Worm (Caenorhabditis elegans) whole organism, L1 larva: ENCODE data around the gene C17H11.2.

Experiments
- C04F5.9 ChIP-seq: sonication (generic microtip); optimal IDR thresholded peaks from 2 replicates; lab custom pipeline; 2016; ENCODE audit warnings: missing genetic modification characterization, missing compliant biosample characterization
- alr-1 ChIP-seq: fragments of 200-800 bp; sonication (Bioruptor generic); optimal IDR thresholded peaks from 2 replicates; lab custom pipeline; 2018; ENCODE audit warnings: borderline replicate concordance, mild to moderate bottlenecking, missing genetic modification characterization, missing compliant biosample characterization
- ama-1 ChIP-seq: fragments of 150-350 bp; optimal IDR thresholded peaks from 2 replicates; lab custom pipeline; 2014
- blmp-1 ChIP-seq: fragments of 150-350 bp; optimal IDR thresholded peaks from 2 replicates; lab custom pipeline; 2014; ENCODE audit warnings: missing biosample characterization, missing genetic modification characterization
- ceh-8 ChIP-seq: fragments of 200-800 bp; sonication (Bioruptor generic); optimal IDR thresholded peaks from 2 replicates; lab custom pipeline; 2018; ENCODE audit warnings: mild to moderate bottlenecking, missing genetic modification characterization, moderate library complexity, missing compliant biosample characterization
- ceh-82 ChIP-seq, 3 experiments: fragments of 150-350 bp in 1 of 3; sonication (generic microtip) in 2 of 3; optimal IDR thresholded peaks; 2 replicates each; lab custom pipeline; 2014 to 2017; ENCODE audit warnings: missing biosample characterization in 3 of 3, missing genetic modification characterization in 3 of 3
- dpl-1 ChIP-seq, 3 experiments: fragments of 150-350 bp in 2 of 3; sonication (generic microtip) in 1 of 3; optimal IDR thresholded peaks; 2 replicates each; lab custom pipeline; 2014 to 2017; ENCODE audit warnings: missing biosample characterization in 3 of 3, missing genetic modification characterization in 3 of 3, missing genetic modification reagents in 3 of 3
- dsc-1 ChIP-seq: sonication (generic microtip); optimal IDR thresholded peaks from 2 replicates; lab custom pipeline; 2016; ENCODE audit warnings: mild to moderate bottlenecking, missing genetic modification characterization, missing compliant biosample characterization
- efl-1 ChIP-seq, 4 experiments: fragments of 150-350 bp; optimal IDR thresholded peaks in 3 of 4; peaks in 1 of 4; 1 replicate in 1 of 4; 2 replicates in 3 of 4; lab custom pipeline; 2014; ENCODE audit warnings: missing biosample characterization in 2 of 4, missing genetic modification characterization in 2 of 4, missing genetic modification reagents in 2 of 4
- egl-27 ChIP-seq, 2 experiments: fragments of 150-350 bp in 1 of 2; sonication (generic microtip); optimal IDR thresholded peaks; 3 replicates each; lab custom pipeline; 2017 to 2018; ENCODE audit warnings: missing biosample characterization in 2 of 2, missing genetic modification characterization in 2 of 2, missing genetic modification reagents in 2 of 2
- elt-2 ChIP-seq: sonication (generic microtip); optimal IDR thresholded peaks from 2 replicates; lab custom pipeline; 2016; ENCODE audit warnings: missing genetic modification characterization, mild to moderate bottlenecking, inconsistent platforms, missing compliant biosample characterization, missing genetic modification reagents
- fkh-10 ChIP-seq: sonication (generic microtip); optimal IDR thresholded peaks from 2 replicates; lab custom pipeline; 2017; ENCODE audit warnings: missing biosample characterization, missing genetic modification reagents, missing genetic modification characterization
- fkh-8 ChIP-seq: sonication (generic microtip); optimal IDR thresholded peaks from 2 replicates; lab custom pipeline; 2016; ENCODE audit warnings: mild to moderate bottlenecking, missing genetic modification characterization, missing compliant biosample characterization
- fos-1 ChIP-seq: fragments of 150-350 bp; optimal IDR thresholded peaks from 2 replicates; lab custom pipeline; 2014; ENCODE audit warnings: missing biosample characterization, missing genetic modification characterization
- grh-1 ChIP-seq: fragments of 200-800 bp; sonication (Bioruptor generic); IDR thresholded peaks from 2 replicates; pipeline ENCODE4 v1.3.6; 2022; ENCODE audit warnings: missing genetic modification reagents, missing genetic modification characterization, missing compliant biosample characterization
- hlh-17 ChIP-seq: fragments of 200-800 bp; sonication (Bioruptor generic); optimal IDR thresholded peaks from 2 replicates; lab custom pipeline; 2018; ENCODE audit warnings: missing genetic modification characterization, mild to moderate bottlenecking, missing compliant biosample characterization, moderate library complexity, borderline replicate concordance
- hpl-2 ChIP-seq: fragments of 150-350 bp; optimal IDR thresholded peaks from 2 replicates; lab custom pipeline; 2014; ENCODE audit warnings: missing biosample characterization, missing genetic modification reagents, missing genetic modification characterization
- irx-1 ChIP-seq: sonication (generic microtip); optimal IDR thresholded peaks from 2 replicates; lab custom pipeline; 2016; ENCODE audit warnings: missing genetic modification characterization, missing compliant biosample characterization
- isw-1 ChIP-seq: fragments of 200-800 bp; sonication (Bioruptor generic); IDR thresholded peaks from 2 replicates; pipeline ENCODE4 v1.3.6; 2022; ENCODE audit warnings: missing genetic modification characterization, missing compliant biosample characterization
- jun-1 ChIP-seq: fragments of 150-350 bp; optimal IDR thresholded peaks from 2 replicates; lab custom pipeline; 2014; ENCODE audit warnings: missing biosample characterization, missing genetic modification reagents, missing genetic modification characterization
- lin-13 ChIP-seq: fragments of 150-350 bp; optimal IDR thresholded peaks from 2 replicates; lab custom pipeline; 2014; ENCODE audit warnings: missing biosample characterization, missing genetic modification reagents, missing genetic modification characterization
- lin-14 ChIP-seq: fragments of 200-800 bp; sonication (Bioruptor generic); optimal IDR thresholded peaks from 2 replicates; lab custom pipeline; 2018; ENCODE audit warnings: mild to moderate bottlenecking, missing genetic modification characterization, moderate library complexity, missing compliant biosample characterization
- lin-15B ChIP-seq: fragments of 150-350 bp; sonication (generic microtip); optimal IDR thresholded peaks from 3 replicates; lab custom pipeline; 2014; ENCODE audit warnings: missing biosample characterization, missing genetic modification characterization
- lin-35 ChIP-seq, 2 experiments: fragments of 150-350 bp; optimal IDR thresholded peaks; 2 replicates each; lab custom pipeline; 2014; ENCODE audit warnings: missing biosample characterization in 2 of 2, missing genetic modification characterization in 2 of 2, missing genetic modification reagents in 2 of 2
- mab-9 ChIP-seq: fragments of 200-800 bp; sonication (Bioruptor generic); IDR thresholded peaks from 2 replicates; pipeline ENCODE4 v1.3.6; 2022; ENCODE audit warnings: missing genetic modification reagents, missing genetic modification characterization, missing compliant biosample characterization
- mdl-1 ChIP-seq, 2 experiments: fragments of 150-350 bp; optimal IDR thresholded peaks; 2 replicates each; lab custom pipeline; 2014 to 2017; ENCODE audit warnings: missing biosample characterization in 2 of 2, missing genetic modification characterization in 2 of 2, inconsistent platforms in 1 of 2
- mef-2 ChIP-seq: fragments of 150-350 bp; optimal IDR thresholded peaks from 2 replicates; lab custom pipeline; 2014; ENCODE audit warnings: missing biosample characterization, missing genetic modification characterization
- mep-1 ChIP-seq: fragments of 150-350 bp; optimal IDR thresholded peaks from 2 replicates; lab custom pipeline; 2014; ENCODE audit warnings: missing biosample characterization, missing genetic modification characterization
- nhr-11 ChIP-seq: fragments of 150-350 bp; optimal IDR thresholded peaks from 2 replicates; lab custom pipeline; 2014; ENCODE audit warnings: missing biosample characterization, missing genetic modification characterization
- nhr-19 ChIP-seq: fragments of 200-800 bp; sonication (Bioruptor generic); conservative IDR thresholded peaks from 2 replicates; pipeline ENCODE4 v1.3.6; 2022; ENCODE audit warnings: missing genetic modification characterization, missing compliant biosample characterization
- nhr-237 ChIP-seq: fragments of 150-350 bp; optimal IDR thresholded peaks from 2 replicates; lab custom pipeline; 2014; ENCODE audit warnings: missing biosample characterization, missing genetic modification characterization
- nhr-47 ChIP-seq: sonication (generic microtip); optimal IDR thresholded peaks from 2 replicates; lab custom pipeline; 2016; ENCODE audit warnings: mild to moderate bottlenecking, missing genetic modification characterization, moderate library complexity, missing compliant biosample characterization
- nhr-85 ChIP-seq: sonication (generic microtip); peaks from one replicate; lab custom pipeline; 2016; ENCODE audit warnings: missing genetic modification characterization, inconsistent platforms, missing compliant biosample characterization
- nhr-90 ChIP-seq: sonication (generic microtip); optimal IDR thresholded peaks from 2 replicates; lab custom pipeline; 2016; ENCODE audit warnings: mild to moderate bottlenecking, missing genetic modification characterization, missing compliant biosample characterization; ENCODE audit not compliant: poor library complexity
- pax-3 ChIP-seq: fragments of 200-800 bp; sonication (Bioruptor generic); optimal IDR thresholded peaks from 2 replicates; lab custom pipeline; 2018; ENCODE audit warnings: mild to moderate bottlenecking, missing genetic modification characterization, moderate library complexity, missing compliant biosample characterization
- rnt-1 ChIP-seq: sonication (generic microtip); optimal IDR thresholded peaks from 2 replicates; lab custom pipeline; 2016; ENCODE audit warnings: mild to moderate bottlenecking, missing genetic modification characterization, moderate library complexity, missing compliant biosample characterization
- snpc-4 ChIP-seq: fragments of 150-350 bp; optimal IDR thresholded peaks from 2 replicates; lab custom pipeline; 2014; ENCODE audit warnings: missing biosample characterization, missing genetic modification characterization
- snu-23 ChIP-seq: sonication (generic microtip); optimal IDR thresholded peaks from 2 replicates; lab custom pipeline; 2016; ENCODE audit warnings: missing genetic modification characterization, missing compliant biosample characterization
- sox-4 ChIP-seq: sonication (generic microtip); optimal IDR thresholded peaks from 2 replicates; lab custom pipeline; 2016; ENCODE audit warnings: missing genetic modification characterization, missing compliant biosample characterization
- sptf-1 ChIP-seq: fragments of 150-350 bp; optimal IDR thresholded peaks from 2 replicates; lab custom pipeline; 2014; ENCODE audit warnings: missing biosample characterization, missing genetic modification characterization
- sup-37 ChIP-seq: fragments of 200-800 bp; sonication (Bioruptor generic); optimal IDR thresholded peaks from 2 replicates; lab custom pipeline; 2018; ENCODE audit warnings: mild to moderate bottlenecking, missing genetic modification characterization, missing compliant biosample characterization
- tbx-2 ChIP-seq: sonication (generic microtip); optimal IDR thresholded peaks from 2 replicates; lab custom pipeline; 2016; ENCODE audit warnings: missing genetic modification characterization, missing compliant biosample characterization
- tlp-1 ChIP-seq: fragments of 150-350 bp; optimal IDR thresholded peaks from 2 replicates; lab custom pipeline; 2014; ENCODE audit warnings: missing biosample characterization, missing genetic modification characterization
- unc-130 ChIP-seq: fragments of 150-350 bp; optimal IDR thresholded peaks from 2 replicates; lab custom pipeline; 2017; ENCODE audit warnings: missing biosample characterization, missing genetic modification characterization, inconsistent platforms
- unc-86 ChIP-seq: sonication (generic microtip); optimal IDR thresholded peaks from 2 replicates; lab custom pipeline; 2016; ENCODE audit warnings: missing genetic modification characterization, missing compliant biosample characterization
- vab-15 ChIP-seq: sonication (generic microtip); optimal IDR thresholded peaks from 2 replicates; lab custom pipeline; 2017; ENCODE audit warnings: missing genotype, mild to moderate bottlenecking, missing genetic modification characterization, missing compliant biosample characterization
- xbp-1 ChIP-seq: sonication (generic microtip); optimal IDR thresholded peaks from 2 replicates; lab custom pipeline; 2016; ENCODE audit warnings: missing genetic modification characterization, missing compliant biosample characterization
- zip-4 ChIP-seq: fragments of 200-800 bp; sonication (Bioruptor generic); optimal IDR thresholded peaks from 2 replicates; lab custom pipeline; 2018; ENCODE audit warnings: mild to moderate bottlenecking, missing genetic modification characterization, moderate library complexity, missing compliant biosample characterization
- ztf-11 ChIP-seq, 2 experiments: sonication (generic microtip); optimal IDR thresholded peaks; 2 replicates each; lab custom pipeline; 2016 to 2017; ENCODE audit warnings: missing genetic modification characterization in 2 of 2, missing biosample characterization in 1 of 2, missing compliant biosample characterization in 1 of 2
- ztf-4 ChIP-seq: fragments of 150-350 bp; optimal IDR thresholded peaks from 2 replicates; lab custom pipeline; 2014; ENCODE audit warnings: missing biosample characterization, missing genetic modification characterization

Gene C17H11.2

ce11 chrX:8162793-8163192 lies 6.9 kb upstream of the C17H11.2 start, which contains the start of gene F22F1.3 (continued):
- no peak for TF ChIP-seq ceh-82 (tag; optimal IDR thresholded peaks at IDR 0.05; lab: Kevin White, UChicago)
- no peak for TF ChIP-seq dpl-1 (GFP tag; optimal IDR thresholded peaks at IDR 0.05; lab: Kevin White, UChicago)
- no peak for TF ChIP-seq vab-15 (tag; lab: Kevin White, UChicago)

- TF ChIP-seq hpl-2 (GFP tag; lab: Kevin White, UChicago): no peak
- TF ChIP-seq ztf-11 (tag; optimal IDR thresholded peaks at IDR 0.05; lab: Kevin White, UChicago): peak in 1 of 2 experiments; percentile 24
- TF ChIP-seq nhr-90 (tag; lab: Kevin White, UChicago): no peak
- peak; percentile 93 for TF ChIP-seq fkh-8 (tag; lab: Kevin White, UChicago)
- no peak for TF ChIP-seq mab-9 (GFP tag; lab: Robert Waterston, UW)
- peak; percentile 29; the same call in 1 of the 2 replicates for TF ChIP-seq nhr-19 (GFP tag; lab: Robert Waterston, UW)
- peak; percentile 59 for TF ChIP-seq sox-4 (tag; lab: Kevin White, UChicago)
- TF ChIP-seq nhr-85 (tag; lab: Kevin White, UChicago): no peak
- peak; percentile 39 for TF ChIP-seq dsc-1 (tag; lab: Kevin White, UChicago)
- peak; percentile 30 for TF ChIP-seq unc-86 (tag; lab: Kevin White, UChicago)
- peak; percentile 88 for TF ChIP-seq lin-14 (GFP tag; lab: Kevin White, UChicago)
- TF ChIP-seq nhr-237 (tag; lab: Kevin White, UChicago): no peak
- TF ChIP-seq ceh-8 (GFP tag; lab: Kevin White, UChicago): peak; percentile 89
- TF ChIP-seq lin-13 (GFP tag; lab: Kevin White, UChicago): no peak
- TF ChIP-seq lin-15B (tag; lab: Kevin White, UChicago): no peak
- peak; percentile 62 for TF ChIP-seq fkh-10 (GFP tag; lab: Kevin White, UChicago)
- TF ChIP-seq tlp-1: no peak
- peak; percentile 15 for TF ChIP-seq snu-23 (GFP tag; lab: Kevin White, UChicago)
- no peak for TF ChIP-seq nhr-11 (tag; lab: Kevin White, UChicago)
- no peak for TF ChIP-seq zip-4
- TF ChIP-seq rnt-1 (tag; lab: Kevin White, UChicago): no peak
- TF ChIP-seq tbx-2 (tag; lab: Kevin White, UChicago): peak; percentile 7
- TF ChIP-seq nhr-47 (tag; lab: Kevin White, UChicago): peak; percentile 67
- no peak for TF ChIP-seq hlh-17 (GFP tag; lab: Kevin White, UChicago)
- no peak for TF ChIP-seq mep-1 (tag; lab: Kevin White, UChicago)
- TF ChIP-seq fos-1 (tag; lab: Kevin White, UChicago): no peak
- peak in 1 of 3 experiments; percentile 24 for TF ChIP-seq dpl-1 (GFP tag; optimal IDR thresholded peaks at IDR 0.05; lab: Kevin White, UChicago)
- no peak for TF ChIP-seq elt-2 (tag; lab: Kevin White, UChicago)
- no peak for TF ChIP-seq sptf-1
- no peak for TF ChIP-seq unc-130 (tag; lab: Kevin White, UChicago)
- no peak for TF ChIP-seq C04F5.9 (tag; lab: Kevin White, UChicago)
- no peak for TF ChIP-seq ama-1
- TF ChIP-seq egl-27 (tag; optimal IDR thresholded peaks at IDR 0.05; lab: Kevin White, UChicago): no peak
- TF ChIP-seq isw-1 (GFP tag; lab: Robert Waterston, UW): peak; percentile 24; the same call in 1 of the 2 replicates
- TF ChIP-seq blmp-1 (tag; lab: Kevin White, UChicago): no peak
- TF ChIP-seq irx-1 (tag; lab: Kevin White, UChicago): no peak
- TF ChIP-seq pax-3: no peak
- peak in 1 of 2 experiments; percentile 27 for TF ChIP-seq lin-35 (GFP tag; optimal IDR thresholded peaks at IDR 0.05; lab: Kevin White, UChicago)
- no peak for TF ChIP-seq sup-37 (GFP tag; lab: Kevin White, UChicago)
- no peak for TF ChIP-seq mdl-1 (tag; optimal IDR thresholded peaks at IDR 0.05; lab: Kevin White, UChicago)
- no peak for TF ChIP-seq xbp-1 (tag; lab: Kevin White, UChicago)
- no peak for TF ChIP-seq mef-2 (tag; lab: Kevin White, UChicago)
- TF ChIP-seq jun-1 (tag; lab: Kevin White, UChicago): no peak
- TF ChIP-seq ztf-4 (tag; lab: Kevin White, UChicago): no peak
- TF ChIP-seq vab-15 (tag; lab: Kevin White, UChicago): no peak
- TF ChIP-seq grh-1: no peak
- TF ChIP-seq snpc-4 (tag; lab: Kevin White, UChicago): no peak
- no peak for TF ChIP-seq efl-1 (optimal IDR thresholded peaks at IDR 0.05; lab: Kevin White, UChicago)
- peak in 1 of 2 experiments; percentile 4 for TF ChIP-seq efl-1 (GFP tag; optimal IDR thresholded peaks at IDR 0.05 in 1 of 2; lab: Kevin White, UChicago)
- TF ChIP-seq alr-1 (tag; lab: Kevin White, UChicago): no peak
Observed at ce11 chrX:8163555-8163954, 6.2 kb upstream of the C17H11.2 start.
